Fruit fly (Drosophila melanogaster) S2 (cell line): ENCODE results near the gene tomboy20.

Experiments used
- CG8478 ChIP-seq: fragments of >200 bp; optimal IDR thresholded peaks from 2 replicates; lab custom pipeline; 2018
- CTCF ChIP-seq, 2 experiments: fragments of >200 bp; optimal IDR thresholded peaks; 2 replicates each; lab custom pipeline; 2018

dm6 chr3R:10688835-10689234, 46.9 kb downstream of the tomboy20 start:
- TF ChIP-seq CG8478 (lab: Kevin White, UChicago), result no peak
- TF ChIP-seq CTCF (optimal IDR thresholded peaks at IDR 0.05; lab: Kevin White, UChicago), result no peak
